Fruit fly (Drosophila melanogaster) whole organism, prepupa: ENCODE data around the gene Cp18.

ENCODE experiments used
- CG10631 ChIP-seq: fragments of 200-800 bp; sonication (Bioruptor generic); optimal IDR thresholded peaks from 2 replicates; lab custom pipeline; 2016; ENCODE audit warnings: missing biosample characterization, missing genetic modification characterization
- CG10669 ChIP-seq: fragments of 200-800 bp; sonication (Bioruptor generic); optimal IDR thresholded peaks from 3 replicates; lab custom pipeline; 2018; ENCODE audit warnings: missing biosample characterization, mild to moderate bottlenecking, missing genetic modification characterization, moderate library complexity
- CG11294 ChIP-seq: fragments of 200-800 bp; sonication (Bioruptor generic); IDR thresholded peaks from 2 replicates; pipeline ENCODE4 v1.3.6; 2022; ENCODE audit warnings: missing biosample characterization, missing genetic modification characterization
- CG11762 ChIP-seq: fragments of 200-800 bp; sonication (Bioruptor generic); optimal IDR thresholded peaks from 3 replicates; lab custom pipeline; 2016; ENCODE audit warnings: missing biosample characterization, missing genetic modification characterization; ENCODE audit not compliant: insufficient read depth
- CG11902 ChIP-seq: fragments of 200-800 bp; sonication (Bioruptor generic); optimal IDR thresholded peaks from 3 replicates; lab custom pipeline; 2016; ENCODE audit warnings: missing biosample characterization, missing genetic modification characterization
- CG15336 ChIP-seq: fragments of 200-800 bp; sonication (Bioruptor generic); IDR thresholded peaks from 2 replicates; pipeline ENCODE4 v1.3.6; 2022; ENCODE audit warnings: missing biosample characterization, missing genetic modification characterization
- CG1621 ChIP-seq: fragments of 200-800 bp; sonication (Bioruptor generic); optimal IDR thresholded peaks from 3 replicates; lab custom pipeline; 2018; ENCODE audit warnings: missing biosample characterization, mild to moderate bottlenecking, missing genetic modification characterization
- CG3032 ChIP-seq: fragments of 200-800 bp; optimal IDR thresholded peaks from 2 replicates; lab custom pipeline; 2019; ENCODE audit warnings: missing biosample characterization, mild to moderate bottlenecking, missing genetic modification characterization, moderate library complexity
- CG31627 ChIP-seq: fragments of 200-800 bp; sonication (Bioruptor generic); optimal IDR thresholded peaks from 3 replicates; lab custom pipeline; 2016; ENCODE audit warnings: missing biosample characterization, missing genetic modification characterization
- CG34406 ChIP-seq: fragments of 200-800 bp; sonication (Bioruptor generic); optimal IDR thresholded peaks from 3 replicates; lab custom pipeline; 2016; ENCODE audit warnings: missing biosample characterization, missing genetic modification characterization
- CG3919 ChIP-seq: fragments of 200-800 bp; sonication (Bioruptor generic); optimal IDR thresholded peaks from 3 replicates; lab custom pipeline; 2016; ENCODE audit warnings: missing biosample characterization, missing genetic modification characterization
- CG4318 ChIP-seq: fragments of 200-800 bp; sonication (Bioruptor generic); optimal IDR thresholded peaks from 3 replicates; lab custom pipeline; 2017; ENCODE audit warnings: missing biosample characterization, mild to moderate bottlenecking, missing genetic modification characterization
- CG6163 ChIP-seq: fragments of 200-800 bp; sonication (Bioruptor generic); IDR thresholded peaks from 3 replicates; pipeline ENCODE4 v1.3.6; 2022; ENCODE audit warnings: missing biosample characterization, missing genetic modification characterization
- CG6276 ChIP-seq: fragments of 200-800 bp; sonication (Bioruptor generic); optimal IDR thresholded peaks from 2 replicates; lab custom pipeline; 2017; ENCODE audit warnings: missing biosample characterization, mild to moderate bottlenecking, missing genetic modification characterization
- CG6854 ChIP-seq: fragments of 200-800 bp; sonication (Bioruptor generic); optimal IDR thresholded peaks from 2 replicates; lab custom pipeline; 2017; ENCODE audit warnings: missing biosample characterization, mild to moderate bottlenecking, missing genetic modification characterization
- CG7368 ChIP-seq: fragments of 200-800 bp; sonication (Bioruptor generic); optimal IDR thresholded peaks from 3 replicates; lab custom pipeline; 2016; ENCODE audit warnings: missing biosample characterization, missing genetic modification characterization
- CG8319 ChIP-seq: fragments of 200-800 bp; sonication (Bioruptor generic); optimal IDR thresholded peaks from 3 replicates; lab custom pipeline; 2016; ENCODE audit warnings: missing biosample characterization, missing genetic modification characterization
- CG8632 ChIP-seq: fragments of 200-800 bp; sonication (Bioruptor generic); optimal IDR thresholded peaks from 3 replicates; lab custom pipeline; 2016; ENCODE audit warnings: missing biosample characterization, missing genetic modification characterization
- CG9139 ChIP-seq: fragments of 200-800 bp; sonication (Bioruptor generic); optimal IDR thresholded peaks from 3 replicates; lab custom pipeline; 2017; ENCODE audit warnings: missing biosample characterization, mild to moderate bottlenecking, missing genetic modification characterization
- Eip75B ChIP-seq: fragments of 200-800 bp; sonication (Bioruptor generic); optimal IDR thresholded peaks from 3 replicates; lab custom pipeline; 2016; ENCODE audit warnings: missing biosample characterization, missing genetic modification characterization
- Eip78C ChIP-seq: fragments of 200-800 bp; sonication (Bioruptor generic); peaks from one replicate; lab custom pipeline; 2016; ENCODE audit warnings: missing biosample characterization, missing genetic modification characterization
- Eip93F ChIP-seq: fragments of 200-800 bp; sonication (Bioruptor generic); optimal IDR thresholded peaks from 2 replicates; lab custom pipeline; 2016; ENCODE audit warnings: missing biosample characterization, mild to moderate bottlenecking, missing genetic modification characterization
- Ets21C ChIP-seq: fragments of 200-800 bp; sonication (Bioruptor generic); optimal IDR thresholded peaks from 3 replicates; lab custom pipeline; 2016; ENCODE audit warnings: missing biosample characterization, missing genetic modification characterization
- Ets96B ChIP-seq: fragments of 200-800 bp; optimal IDR thresholded peaks from 2 replicates; lab custom pipeline; 2019; ENCODE audit warnings: missing biosample characterization, mild to moderate bottlenecking, missing genetic modification characterization, moderate library complexity
- Gug ChIP-seq: fragments of 200-800 bp; sonication (Bioruptor generic); IDR thresholded peaks from 2 replicates; pipeline ENCODE4 v1.3.6; 2022; ENCODE audit warnings: missing biosample characterization, missing genetic modification characterization
- Hr38 ChIP-seq: sonication (Bioruptor generic); optimal IDR thresholded peaks from 2 replicates; lab custom pipeline; 2016; ENCODE audit warnings: missing biosample characterization, missing genetic modification characterization
- Hr39 ChIP-seq: fragments of 200-800 bp; sonication (Bioruptor generic); optimal IDR thresholded peaks from 2 replicates; lab custom pipeline; 2016; ENCODE audit warnings: missing biosample characterization, missing genetic modification characterization
- Hr4 ChIP-seq: fragments of 200-800 bp; sonication (Bioruptor generic); optimal IDR thresholded peaks from 3 replicates; lab custom pipeline; 2016; ENCODE audit warnings: missing biosample characterization, missing genetic modification characterization
- Smox ChIP-seq: fragments of 200-800 bp; sonication (Bioruptor generic); optimal IDR thresholded peaks from 3 replicates; lab custom pipeline; 2016; ENCODE audit warnings: missing biosample characterization, missing genetic modification characterization
- Sox102F ChIP-seq: fragments of 200-800 bp; sonication (Bioruptor generic); optimal IDR thresholded peaks from 2 replicates; lab custom pipeline; 2016; ENCODE audit warnings: missing biosample characterization, mild to moderate bottlenecking, missing genetic modification characterization
- achi ChIP-seq: fragments of 200-800 bp; sonication (Bioruptor generic); optimal IDR thresholded peaks from 3 replicates; lab custom pipeline; 2016; ENCODE audit warnings: missing biosample characterization, missing genetic modification characterization
- acj6 ChIP-seq: fragments of 200-800 bp; sonication (Bioruptor generic); optimal IDR thresholded peaks from 3 replicates; lab custom pipeline; 2016; ENCODE audit warnings: missing biosample characterization, missing genetic modification characterization
- cyc ChIP-seq: fragments of 200-800 bp; sonication (Bioruptor generic); optimal IDR thresholded peaks from 3 replicates; lab custom pipeline; 2016; ENCODE audit warnings: missing biosample characterization, missing genetic modification characterization
- eg ChIP-seq: fragments of 200-800 bp; sonication (Bioruptor generic); IDR thresholded peaks from 3 replicates; pipeline ENCODE4 v1.3.6; 2022; ENCODE audit warnings: missing biosample characterization, missing genetic modification characterization
- esn ChIP-seq: fragments of 200-800 bp; sonication (Bioruptor generic); optimal IDR thresholded peaks from 2 replicates; lab custom pipeline; 2016; ENCODE audit warnings: missing biosample characterization, mild to moderate bottlenecking, missing genetic modification characterization, moderate library complexity
- fd59A ChIP-seq: fragments of 200-800 bp; sonication (Bioruptor generic); optimal IDR thresholded peaks from 2 replicates; lab custom pipeline; 2017; ENCODE audit warnings: missing biosample characterization, mild to moderate bottlenecking, missing genetic modification characterization, missing genetic modification reagents
- fd85E ChIP-seq: fragments of 200-800 bp; sonication (Bioruptor generic); optimal IDR thresholded peaks from 3 replicates; lab custom pipeline; 2016; ENCODE audit warnings: missing biosample characterization, missing genetic modification characterization
- fkh ChIP-seq: fragments of 200-800 bp; sonication (Bioruptor generic); optimal IDR thresholded peaks from 3 replicates; lab custom pipeline; 2017; ENCODE audit warnings: missing biosample characterization, mild to moderate bottlenecking, missing genetic modification characterization, moderate library complexity
- lz ChIP-seq: fragments of 200-800 bp; sonication (Bioruptor generic); optimal IDR thresholded peaks from 3 replicates; lab custom pipeline; 2016; ENCODE audit warnings: missing biosample characterization, missing genetic modification characterization
- net ChIP-seq: fragments of 200-800 bp; sonication (Bioruptor generic); optimal IDR thresholded peaks from 3 replicates; lab custom pipeline; 2016; ENCODE audit warnings: missing biosample characterization, missing genetic modification characterization
- pdm3 ChIP-seq: fragments of 200-800 bp; sonication (Bioruptor generic); optimal IDR thresholded peaks from 3 replicates; lab custom pipeline; 2016; ENCODE audit warnings: missing biosample characterization, missing genetic modification characterization
- salr ChIP-seq, 2 experiments: fragments of 200-800 bp; sonication (Bioruptor generic); optimal IDR thresholded peaks; 3 replicates each; lab custom pipeline; 2016 to 2018; ENCODE audit warnings: missing biosample characterization in 2 of 2, missing genetic modification characterization in 2 of 2, mild to moderate bottlenecking in 1 of 2
- ss ChIP-seq, 2 experiments: fragments of 200-800 bp; sonication (Bioruptor generic); optimal IDR thresholded peaks; 2 replicates in 1 of 2; 3 replicates in 1 of 2; lab custom pipeline; 2017 to 2018; ENCODE audit warnings: mild to moderate bottlenecking in 2 of 2, missing biosample characterization in 2 of 2, missing genetic modification characterization in 2 of 2, moderate library complexity in 1 of 2
- vri ChIP-seq: fragments of 200-800 bp; sonication (Bioruptor generic); optimal IDR thresholded peaks from 3 replicates; lab custom pipeline; 2016; ENCODE audit warnings: missing biosample characterization, mild to moderate bottlenecking, missing genetic modification characterization

The Cp18 gene

DNA sequence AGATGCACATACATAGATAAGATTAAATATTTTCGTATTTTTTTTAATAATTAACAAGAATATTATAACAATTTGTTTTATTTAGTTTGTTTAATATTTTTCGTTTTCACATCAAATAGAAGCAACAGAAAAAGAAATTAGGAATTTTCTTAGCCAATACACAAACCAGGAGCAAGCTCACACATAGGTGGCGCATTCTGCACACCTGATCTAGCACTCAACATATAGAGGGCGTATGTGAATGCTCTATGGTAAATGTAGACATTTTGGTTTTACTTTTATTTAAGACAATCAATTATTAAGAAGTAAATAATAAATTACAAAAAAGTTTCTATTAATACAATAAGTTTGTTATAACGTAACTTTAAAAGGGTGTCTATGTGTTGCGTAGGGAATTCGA, 22.2 kb downstream of the Cp18 start (continued):
- TF ChIP-seq pdm3 (GFP tag; lab: Kevin White, UChicago) (no peak), net (GFP tag; lab: Kevin White, UChicago) (no peak), achi (GFP tag; lab: Kevin White, UChicago) (no peak), CG11294 (GFP tag; lab: Robert Waterston, UW) (no peak), Eip78C (no peak), CG3919 (no peak), CG7368 (GFP tag; lab: Kevin White, UChicago) (no peak), Ets21C (GFP tag; lab: Kevin White, UChicago) (no peak), Hr38 (no peak), CG4318 (GFP tag; lab: Kevin White, UChicago) (no peak), Ets96B (tag; lab: Kevin White, UChicago) (no peak), Gug (GFP tag; lab: Robert Waterston, UW) (no peak), CG6276 (GFP tag; lab: Kevin White, UChicago) (no peak), fd59A (no peak), CG9139 (GFP tag; lab: Kevin White, UChicago) (no peak), Smox (GFP tag; lab: Kevin White, UChicago) (no peak)

DNA sequence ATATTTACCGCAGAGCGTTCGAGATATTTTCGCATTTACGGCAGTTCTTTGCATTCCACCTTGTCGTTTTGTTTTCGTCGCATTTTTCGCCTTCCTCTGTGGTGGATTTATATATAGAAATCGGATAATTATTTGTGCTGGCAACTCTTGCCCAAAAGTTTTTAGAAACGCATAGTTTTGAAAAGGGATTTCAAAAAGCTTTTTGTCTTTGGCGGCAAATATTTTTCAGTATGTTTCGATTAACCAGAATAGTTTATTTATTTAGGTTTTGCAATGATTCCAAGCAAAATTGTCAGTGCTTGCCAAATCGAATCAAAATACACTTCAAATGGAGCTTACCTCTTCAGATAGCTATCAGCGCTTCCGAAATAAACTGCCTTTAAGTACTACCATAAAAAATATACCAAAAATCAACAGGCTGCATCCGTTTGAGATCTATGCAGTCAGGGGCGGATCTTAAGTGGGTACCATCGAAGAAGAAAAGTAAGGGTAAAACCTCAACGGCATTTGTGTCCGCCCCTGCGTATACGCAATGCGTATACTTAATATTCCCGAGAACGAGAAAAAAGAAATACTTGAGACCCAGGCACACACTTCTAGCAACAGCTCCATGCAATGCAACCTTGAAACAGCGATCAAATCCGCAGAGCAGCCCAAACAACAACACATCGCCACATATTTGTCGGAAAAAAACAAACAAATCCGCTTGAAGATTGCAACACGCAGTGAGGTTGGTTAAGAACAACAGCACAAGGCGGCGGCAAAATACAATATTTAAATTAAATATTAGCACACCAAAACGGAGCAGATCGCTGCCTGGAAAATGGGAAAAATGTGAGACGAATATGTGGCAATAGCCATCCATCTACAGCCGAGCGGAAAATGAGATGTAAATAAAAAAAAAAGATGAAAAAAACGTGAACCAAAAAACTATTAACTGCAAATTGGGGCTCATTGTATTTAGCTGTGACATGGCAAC, 23.4 kb downstream of the Cp18 start, which contains the start of gene CG13306:
Gene CG13306 (minus strand): TSS at position 51 of the 979 bp plus-strand sequence.
- no peak for TF ChIP-seq CG31627
- TF ChIP-seq CG3032 (tag; lab: Kevin White, UChicago), result no peak
- no peak for TF ChIP-seq Sox102F (GFP tag; lab: Kevin White, UChicago)
- TF ChIP-seq Eip75B (GFP tag; lab: Kevin White, UChicago), result no peak
- TF ChIP-seq Eip93F (GFP tag; lab: Kevin White, UChicago), result no peak
- no peak for TF ChIP-seq lz (GFP tag; lab: Kevin White, UChicago)
- TF ChIP-seq CG15336, result no peak
- TF ChIP-seq CG11294 (GFP tag; lab: Robert Waterston, UW), result no peak
- no peak for TF ChIP-seq CG6854 (GFP tag; lab: Kevin White, UChicago)
- no peak for TF ChIP-seq acj6 (GFP tag; lab: Kevin White, UChicago)

DNA sequence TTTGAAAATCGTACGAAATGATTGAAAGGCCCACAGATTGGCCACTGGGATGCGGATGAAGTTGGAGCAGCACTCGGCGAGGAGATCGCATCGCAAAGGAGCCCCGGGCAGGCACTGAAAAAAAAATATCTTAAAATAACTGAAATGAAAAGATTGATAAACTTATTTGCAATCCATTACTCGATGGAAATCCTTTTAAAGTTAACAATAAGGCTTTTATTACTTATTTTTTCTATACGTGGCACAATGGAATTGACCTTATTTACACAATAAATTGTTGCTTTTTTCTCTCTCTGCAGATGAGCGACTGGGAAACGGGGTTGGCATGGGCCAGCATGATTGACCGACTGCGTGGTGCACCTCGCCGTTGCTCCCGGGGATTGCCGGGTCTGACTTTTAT, 24.7 kb downstream of the Cp18 start:
- TF ChIP-seq CG11294 (GFP tag; lab: Robert Waterston, UW), result no peak
- no peak for TF ChIP-seq esn (GFP tag; lab: Kevin White, UChicago)
- peak; percentile 57 for TF ChIP-seq Eip78C
- TF ChIP-seq CG31627, result no peak
- peak; percentile 27 for TF ChIP-seq CG3919
- no peak for TF ChIP-seq CG11762 (GFP tag; lab: Kevin White, UChicago)
- TF ChIP-seq CG6163 (GFP tag; lab: Robert Waterston, UW), result peak; percentile 70
- peak; percentile 57 for TF ChIP-seq Hr4
- no peak for TF ChIP-seq CG10669 (GFP tag; lab: Kevin White, UChicago)
- TF ChIP-seq CG8632 (GFP tag; lab: Kevin White, UChicago), result no peak
- TF ChIP-seq vri (GFP tag; lab: Kevin White, UChicago), result no peak
- TF ChIP-seq CG11902, result no peak
- TF ChIP-seq salr (GFP tag; optimal IDR thresholded peaks at IDR 0.05; lab: Kevin White, UChicago), result no peak
- TF ChIP-seq cyc, result peak; percentile 5
- no peak for TF ChIP-seq CG9139 (GFP tag; lab: Kevin White, UChicago)
- TF ChIP-seq fkh (GFP tag; lab: Kevin White, UChicago), result no peak
- TF ChIP-seq Hr38, result no peak
- no peak for TF ChIP-seq CG8319 (GFP tag; lab: Kevin White, UChicago)
- TF ChIP-seq fd85E (GFP tag; lab: Kevin White, UChicago), result no peak
- TF ChIP-seq CG10631 (GFP tag; lab: Kevin White, UChicago), result peak; percentile 14
- no peak for TF ChIP-seq Ets21C (GFP tag; lab: Kevin White, UChicago)
- TF ChIP-seq CG6276 (GFP tag; lab: Kevin White, UChicago), result peak; percentile 71
- TF ChIP-seq Ets96B (tag; lab: Kevin White, UChicago), result no peak
- peak; percentile 22 for TF ChIP-seq CG4318 (GFP tag; lab: Kevin White, UChicago)
- no peak for TF ChIP-seq CG3032 (tag; lab: Kevin White, UChicago)
- no peak for TF ChIP-seq Gug (GFP tag; lab: Robert Waterston, UW)
- TF ChIP-seq achi (GFP tag; lab: Kevin White, UChicago), result peak; percentile 18
- no peak for TF ChIP-seq Hr39 (GFP tag; lab: Kevin White, UChicago)
- peak; percentile 77 for TF ChIP-seq eg
- TF ChIP-seq CG34406, result no peak
- no peak for TF ChIP-seq ss (GFP tag; optimal IDR thresholded peaks at IDR 0.05; lab: Kevin White, UChicago)
- no peak for TF ChIP-seq CG1621 (tag; lab: Kevin White, UChicago)
- TF ChIP-seq fd59A, result no peak
